Worm (Caenorhabditis elegans) whole organism, early embryonic: ENCODE results near the gene cutl-27.

Experiments used
- B0310.2 ChIP-seq: sonication (generic microtip); optimal IDR thresholded peaks from 2 replicates; lab custom pipeline; 2016; ENCODE audit warnings: mild to moderate bottlenecking, missing genetic modification characterization, missing compliant biosample characterization
- ama-1 ChIP-seq: fragments of 150-350 bp; optimal IDR thresholded peaks from 2 replicates; lab custom pipeline; 2014
- ceh-36 ChIP-seq: sonication (generic microtip); optimal IDR thresholded peaks from 2 replicates; lab custom pipeline; 2016; ENCODE audit warnings: missing genetic modification characterization, inconsistent platforms, missing compliant biosample characterization
- pes-1 ChIP-seq: fragments of 200-800 bp; sonication (Bioruptor generic); IDR thresholded peaks from 2 replicates; pipeline ENCODE4 v1.3.6; 2022; ENCODE audit warnings: missing genetic modification reagents, missing genetic modification characterization, missing compliant biosample characterization
- scrt-1 ChIP-seq: fragments of 200-800 bp; sonication (Bioruptor generic); IDR thresholded peaks from 2 replicates; pipeline ENCODE4 v1.3.6; 2022; ENCODE audit warnings: missing genetic modification characterization, missing compliant biosample characterization
- tbx-37 ChIP-seq: fragments of 200-800 bp; sonication (Bioruptor generic); conservative IDR thresholded peaks from 2 replicates; pipeline ENCODE4 v1.3.6; 2022; ENCODE audit warnings: missing genetic modification reagents, missing genetic modification characterization, missing compliant biosample characterization
- tra-4 ChIP-seq: sonication (generic microtip); optimal IDR thresholded peaks from 2 replicates; lab custom pipeline; 2017; ENCODE audit warnings: missing genetic modification characterization, missing compliant biosample characterization

DNA sequence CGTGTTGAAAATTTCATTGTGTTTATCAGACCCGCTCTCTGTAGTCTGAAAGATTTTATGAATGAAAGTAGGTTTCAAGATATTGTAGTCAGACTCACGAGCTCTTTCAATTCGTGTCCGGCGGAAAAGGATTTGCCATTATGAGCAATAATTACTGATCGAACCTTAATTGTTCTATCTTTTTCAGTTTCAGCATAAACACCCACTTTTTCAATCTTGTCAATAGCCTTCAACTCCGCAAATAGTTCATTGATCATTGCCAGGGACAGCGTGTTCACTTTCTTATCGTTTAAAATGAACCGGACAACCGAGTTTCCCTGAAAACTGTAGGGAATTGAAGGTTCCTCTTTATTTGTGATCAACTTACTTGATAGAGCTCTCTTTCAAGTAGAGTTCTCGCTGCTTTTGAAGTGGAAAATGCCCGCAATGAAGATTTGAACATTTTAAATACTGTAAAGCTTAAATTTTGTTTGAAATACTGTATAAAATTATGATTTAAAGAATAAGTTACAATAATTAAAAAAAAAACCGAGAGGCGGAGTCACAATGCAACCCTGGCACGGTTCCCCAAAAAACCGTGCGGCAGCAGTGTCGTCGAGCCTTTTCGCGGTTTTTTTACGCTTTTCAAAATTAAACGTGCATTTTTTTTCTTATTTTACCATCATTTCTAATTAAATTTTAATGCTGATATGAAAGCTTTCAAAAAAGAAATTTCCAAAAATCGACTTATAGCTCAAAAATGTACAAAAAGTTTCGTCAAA is 22.3 kb upstream of the cutl-27 start, which contains the start of gene ech-2:
- TF ChIP-seq B0310.2 (tag; lab: Kevin White, UChicago) (no peak), ama-1 (lab: Kevin White, UChicago) (no peak), pes-1 (GFP tag; lab: Robert Waterston, UW) (no peak), scrt-1 (GFP tag; lab: Robert Waterston, UW) (no peak), ceh-36 (no peak), tbx-37 (GFP tag; lab: Robert Waterston, UW) (no peak), tra-4 (tag; lab: Kevin White, UChicago) (no peak)
